Fruit fly (Drosophila melanogaster) whole organism, embryonic: ENCODE results near the gene CG8419.
A peak's percentile ranks its signal among the peaks of the same experiment; 100 is the strongest.

Experiments used
- ATbp ChIP-seq: fragments of 200-800 bp; sonication (Bioruptor generic); optimal IDR thresholded peaks from 2 replicates; lab custom pipeline; 2017; ENCODE audit warnings: missing biosample characterization, mild to moderate bottlenecking, missing genetic modification characterization, missing genetic modification reagents
- Ada2b ChIP-seq: fragments of 200-800 bp; sonication (Bioruptor generic); IDR thresholded peaks from 2 replicates; pipeline ENCODE4 v1.3.6; 2022; ENCODE audit warnings: missing biosample characterization, missing genetic modification characterization
- Antp ChIP-seq: fragments of 200-800 bp; sonication (Bioruptor generic); optimal IDR thresholded peaks from 3 replicates; lab custom pipeline; 2016; ENCODE audit warnings: missing biosample characterization, missing genetic modification characterization
- CG10321 ChIP-seq: fragments of 200-800 bp; sonication (Bioruptor generic); IDR thresholded peaks from 2 replicates; pipeline ENCODE4 v1.3.6; 2022; ENCODE audit warnings: missing biosample characterization, missing genetic modification characterization
- CG11723 ChIP-seq: fragments of 200-800 bp; sonication (Bioruptor generic); optimal IDR thresholded peaks from 2 replicates; lab custom pipeline; 2017; ENCODE audit warnings: missing biosample characterization, mild to moderate bottlenecking, missing genetic modification characterization
- CG12769 ChIP-seq: fragments of 200-800 bp; sonication (Bioruptor generic); optimal IDR thresholded peaks from 2 replicates; lab custom pipeline; 2019; ENCODE audit warnings: missing biosample characterization, mild to moderate bottlenecking, missing genetic modification characterization, moderate library complexity
- CG13424 ChIP-seq: fragments of 200-800 bp; sonication (Bioruptor generic); optimal IDR thresholded peaks from 2 replicates; lab custom pipeline; 2019; ENCODE audit warnings: missing biosample characterization, mild to moderate bottlenecking, missing genetic modification characterization, moderate library complexity
- CG15269 ChIP-seq: fragments of 200-800 bp; sonication (Bioruptor generic); optimal IDR thresholded peaks from 2 replicates; lab custom pipeline; 2018; ENCODE audit warnings: missing biosample characterization, mild to moderate bottlenecking, missing genetic modification characterization, moderate library complexity
- CG1529 ChIP-seq: fragments of 200-800 bp; sonication (Bioruptor generic); optimal IDR thresholded peaks from 3 replicates; lab custom pipeline; 2018; ENCODE audit warnings: missing biosample characterization, missing genetic modification characterization
- CG16779 ChIP-seq: fragments of 200-800 bp; sonication (Bioruptor generic); IDR thresholded peaks from 2 replicates; pipeline ENCODE4 v1.3.6; 2022; ENCODE audit warnings: missing biosample characterization, missing genetic modification characterization
- CG17328 ChIP-seq: fragments of 200-800 bp; sonication (Bioruptor generic); IDR thresholded peaks from 2 replicates; pipeline ENCODE4 v1.3.6; 2022; ENCODE audit warnings: missing biosample characterization, missing genetic modification characterization
- CG17361 ChIP-seq: fragments of 200-800 bp; sonication (Bioruptor generic); IDR thresholded peaks from 3 replicates; pipeline ENCODE4 v1.3.6; 2022; ENCODE audit warnings: missing biosample characterization, missing genetic modification characterization
- CG17385 ChIP-seq: fragments of 200-800 bp; sonication (Bioruptor generic); optimal IDR thresholded peaks from 3 replicates; lab custom pipeline; 2018; ENCODE audit warnings: missing biosample characterization, mild to moderate bottlenecking, missing genetic modification characterization
- CG17802 ChIP-seq: fragments of 200-800 bp; sonication (Bioruptor generic); optimal IDR thresholded peaks from 2 replicates; lab custom pipeline; 2018; ENCODE audit warnings: missing biosample characterization, mild to moderate bottlenecking, missing genetic modification characterization, moderate library complexity
- CG1792 ChIP-seq: fragments of 200-800 bp; sonication (Bioruptor generic); optimal IDR thresholded peaks from 2 replicates; lab custom pipeline; 2016; ENCODE audit warnings: missing biosample characterization, missing genetic modification characterization
- CG18262 ChIP-seq: fragments of 200-800 bp; optimal IDR thresholded peaks from 3 replicates; lab custom pipeline; 2019; ENCODE audit warnings: missing biosample characterization, mild to moderate bottlenecking, missing genetic modification characterization, moderate library complexity
- CG2120 ChIP-seq: fragments of 200-800 bp; sonication (Bioruptor generic); optimal IDR thresholded peaks from 3 replicates; lab custom pipeline; 2016; ENCODE audit warnings: missing biosample characterization, missing genetic modification characterization
- CG2199 ChIP-seq: fragments of 200-800 bp; sonication (Bioruptor generic); IDR thresholded peaks from 3 replicates; pipeline ENCODE4 v1.3.6; 2022; ENCODE audit warnings: missing biosample characterization, missing genetic modification characterization
- CG2678 ChIP-seq: fragments of 200-800 bp; sonication (Bioruptor generic); optimal IDR thresholded peaks from 3 replicates; lab custom pipeline; 2019; ENCODE audit warnings: missing biosample characterization, mild to moderate bottlenecking, missing genetic modification characterization, moderate library complexity
- CG32532 ChIP-seq: fragments of 200-800 bp; sonication (Bioruptor generic); IDR thresholded peaks from 2 replicates; pipeline ENCODE4 v1.3.6; 2022; ENCODE audit warnings: missing biosample characterization, missing genetic modification characterization
- CG4282 ChIP-seq: fragments of 200-800 bp; sonication (Bioruptor generic); optimal IDR thresholded peaks from 2 replicates; lab custom pipeline; 2016; ENCODE audit warnings: missing biosample characterization, missing genetic modification characterization
- CG43689 ChIP-seq: fragments of 200-800 bp; sonication (Bioruptor generic); IDR thresholded peaks from 2 replicates; pipeline ENCODE4 v1.3.6; 2022; ENCODE audit warnings: missing biosample characterization, missing genetic modification characterization
- CG5180 ChIP-seq: fragments of 200-800 bp; sonication (Bioruptor generic); optimal IDR thresholded peaks from 3 replicates; lab custom pipeline; 2017; ENCODE audit warnings: missing biosample characterization, missing genetic modification characterization, mild to moderate bottlenecking, moderate library complexity, missing genetic modification reagents
- CG5953 ChIP-seq: fragments of 200-800 bp; sonication (Bioruptor generic); IDR thresholded peaks from 2 replicates; pipeline ENCODE4 v1.3.6; 2022; ENCODE audit warnings: missing biosample characterization, missing genetic modification characterization
- CG8359 ChIP-seq: fragments of 200-800 bp; sonication (Bioruptor generic); optimal IDR thresholded peaks from 2 replicates; lab custom pipeline; 2017; ENCODE audit warnings: missing biosample characterization, mild to moderate bottlenecking, missing genetic modification characterization, borderline replicate concordance
- CG8388 ChIP-seq: fragments of 200-800 bp; sonication (Bioruptor generic); optimal IDR thresholded peaks from 2 replicates; lab custom pipeline; 2019; ENCODE audit warnings: missing biosample characterization, mild to moderate bottlenecking, missing genetic modification characterization, moderate library complexity
- CG8765 ChIP-seq: fragments of 200-800 bp; sonication (Bioruptor generic); IDR thresholded peaks from 2 replicates; pipeline ENCODE4 v1.3.6; 2022; ENCODE audit warnings: missing biosample characterization, missing genetic modification characterization
- CG8924 ChIP-seq: fragments of 200-800 bp; optimal IDR thresholded peaks from 3 replicates; lab custom pipeline; 2019; ENCODE audit warnings: missing biosample characterization, mild to moderate bottlenecking, missing genetic modification characterization, moderate library complexity
- Dek ChIP-seq: fragments of 200-800 bp; sonication (Bioruptor generic); optimal IDR thresholded peaks from 3 replicates; lab custom pipeline; 2019; ENCODE audit warnings: missing biosample characterization, mild to moderate bottlenecking, missing genetic modification characterization, moderate library complexity
- Elba2 ChIP-seq: fragments of 200-800 bp; sonication (Bioruptor generic); optimal IDR thresholded peaks from 3 replicates; lab custom pipeline; 2016; ENCODE audit warnings: missing biosample characterization, missing genetic modification characterization
- Fer1 ChIP-seq: fragments of 200-800 bp; sonication (Bioruptor generic); optimal IDR thresholded peaks from 2 replicates; lab custom pipeline; 2017; ENCODE audit warnings: missing biosample characterization, mild to moderate bottlenecking, missing genetic modification characterization
- Hey ChIP-seq: fragments of 200-800 bp; sonication (Bioruptor generic); optimal IDR thresholded peaks from 3 replicates; lab custom pipeline; 2018; ENCODE audit warnings: missing biosample characterization, mild to moderate bottlenecking, missing genetic modification characterization
- Mes4 ChIP-seq: fragments of 200-800 bp; sonication (Bioruptor generic); optimal IDR thresholded peaks from 2 replicates; lab custom pipeline; 2016; ENCODE audit warnings: missing biosample characterization, missing genetic modification characterization
- NC2β ChIP-seq: fragments of 200-800 bp; sonication (Bioruptor generic); optimal IDR thresholded peaks from 2 replicates; lab custom pipeline; 2016; ENCODE audit warnings: missing biosample characterization, missing genetic modification characterization
- Neu2 ChIP-seq: fragments of 200-800 bp; sonication (Bioruptor generic); optimal IDR thresholded peaks from 3 replicates; lab custom pipeline; 2016; ENCODE audit warnings: missing biosample characterization, missing genetic modification characterization, borderline replicate concordance
- abd-A ChIP-seq: fragments of 200-800 bp; sonication (Bioruptor generic); optimal IDR thresholded peaks from 3 replicates; lab custom pipeline; 2019; ENCODE audit warnings: missing biosample characterization, mild to moderate bottlenecking, missing genetic modification characterization, moderate library complexity
- cas ChIP-seq: fragments of 200-800 bp; sonication (Bioruptor generic); IDR thresholded peaks from 2 replicates; pipeline ENCODE4 v1.3.6; 2022; ENCODE audit warnings: missing biosample characterization, missing genetic modification characterization
- danr ChIP-seq: fragments of 200-800 bp; sonication (Bioruptor generic); IDR thresholded peaks from 2 replicates; pipeline ENCODE4 v1.3.6; 2022; ENCODE audit warnings: missing biosample characterization, missing genetic modification characterization
- dpn ChIP-seq, 2 experiments: fragments of 200-800 bp; sonication (Bioruptor generic); optimal IDR thresholded peaks; 3 replicates each; lab custom pipeline; 2016; ENCODE audit warnings: missing biosample characterization in 2 of 2, missing genetic modification characterization in 2 of 2
- fd64A ChIP-seq: fragments of 200-800 bp; sonication (Bioruptor generic); optimal IDR thresholded peaks from 3 replicates; lab custom pipeline; 2018; ENCODE audit warnings: missing biosample characterization, mild to moderate bottlenecking, missing genetic modification characterization
- fd96Cb ChIP-seq: fragments of 200-800 bp; sonication (Bioruptor generic); optimal IDR thresholded peaks from 2 replicates; lab custom pipeline; 2018; ENCODE audit warnings: missing biosample characterization, mild to moderate bottlenecking, missing genetic modification characterization, moderate library complexity
- lbe ChIP-seq: fragments of 200-800 bp; sonication (Bioruptor generic); optimal IDR thresholded peaks from 2 replicates; lab custom pipeline; 2016; ENCODE audit warnings: missing biosample characterization, mild to moderate bottlenecking, missing genetic modification characterization
- pum ChIP-seq: fragments of 200-800 bp; sonication (Bioruptor generic); optimal IDR thresholded peaks from 2 replicates; lab custom pipeline; 2016; ENCODE audit warnings: missing biosample characterization, missing genetic modification characterization
- seq ChIP-seq: fragments of 200-800 bp; sonication (Bioruptor generic); IDR thresholded peaks from 2 replicates; pipeline ENCODE4 v1.3.6; 2022; ENCODE audit warnings: missing biosample characterization, missing genetic modification characterization
- shn ChIP-seq: fragments of 200-800 bp; sonication (Bioruptor generic); optimal IDR thresholded peaks from 3 replicates; lab custom pipeline; 2016; ENCODE audit warnings: missing biosample characterization, missing genetic modification characterization
- stwl ChIP-seq: fragments of 200-800 bp; sonication (Bioruptor generic); optimal IDR thresholded peaks from 3 replicates; lab custom pipeline; 2018; ENCODE audit warnings: missing biosample characterization, mild to moderate bottlenecking, missing genetic modification characterization, moderate library complexity
- trh ChIP-seq: fragments of 200-800 bp; sonication (Bioruptor generic); optimal IDR thresholded peaks from 2 replicates; lab custom pipeline; 2016; ENCODE audit warnings: missing biosample characterization, missing genetic modification characterization
- unpg ChIP-seq: fragments of 200-800 bp; sonication (Bioruptor generic); optimal IDR thresholded peaks from 3 replicates; lab custom pipeline; 2018; ENCODE audit warnings: missing biosample characterization, mild to moderate bottlenecking, missing genetic modification characterization, moderate library complexity
- vvl ChIP-seq: fragments of 200-800 bp; sonication (Bioruptor generic); IDR thresholded peaks from 2 replicates; pipeline ENCODE4 v1.3.6; 2022; ENCODE audit warnings: missing biosample characterization, missing genetic modification characterization
- wek ChIP-seq: fragments of 200-800 bp; sonication (Bioruptor generic); optimal IDR thresholded peaks from 3 replicates; lab custom pipeline; 2018; ENCODE audit warnings: missing biosample characterization, mild to moderate bottlenecking, missing genetic modification characterization, moderate library complexity

Gene CG8419

dm6 chr2L:8212666-8213270, 6.8 kb downstream of the CG8419 start, which contains the start of the genes CG8372 and CG8360 (continued):
- TF ChIP-seq lbe (GFP tag; lab: Kevin White, UChicago) (peak; percentile 99), CG8388 (GFP tag; lab: Kevin White, UChicago) (peak; percentile 97), CG10321 (GFP tag; lab: Robert Waterston, UW) (peak; percentile 88), danr (GFP tag; lab: Robert Waterston, UW) (peak; percentile 98), CG2199 (GFP tag; lab: Robert Waterston, UW) (peak; percentile 99), dpn (GFP tag; optimal IDR thresholded peaks at IDR 0.05; lab: Kevin White, UChicago) (peak; percentile 99), Hey (tag; lab: Kevin White, UChicago) (peak; percentile 93), CG5180 (peak; percentile 91), CG17361 (peak; percentile 97), Elba2 (peak; percentile 99), CG8924 (tag; lab: Kevin White, UChicago) (peak; percentile 98), fd64A (GFP tag; lab: Kevin White, UChicago) (peak; percentile 96), CG1792 (GFP tag; lab: Kevin White, UChicago) (peak; percentile 98), CG11723 (peak; percentile 99), CG17385 (peak; percentile 97), seq (GFP tag; lab: Robert Waterston, UW) (peak; percentile 99), stwl (peak; percentile 92), ATbp (GFP tag; lab: Kevin White, UChicago) (peak; percentile 98), CG2120 (GFP tag; lab: Kevin White, UChicago) (peak; percentile 99), shn (peak; percentile 99), CG15269 (tag; lab: Kevin White, UChicago) (peak; percentile 99), wek (peak; percentile 91), CG1529 (peak; percentile 98), CG43689 (peak; percentile 98), CG13424 (peak; percentile 99), CG17328 (GFP tag; lab: Robert Waterston, UW) (peak; percentile 99), Mes4 (GFP tag; lab: Kevin White, UChicago) (peak; percentile 98), CG32532 (peak; percentile 99), CG16779 (GFP tag; lab: Robert Waterston, UW) (peak; percentile 98), CG4282 (GFP tag; lab: Kevin White, UChicago) (peak; percentile 98), pum (peak; percentile 99), CG17802 (peak; percentile 92), CG8765 (GFP tag; lab: Robert Waterston, UW) (peak; percentile 99), CG2678 (tag; lab: Kevin White, UChicago) (peak; percentile 99), Fer1 (GFP tag; lab: Kevin White, UChicago) (peak; percentile 99), CG5953 (peak; percentile 98), Ada2b (GFP tag; lab: Robert Waterston, UW) (peak; percentile 99), Dek (tag; lab: Kevin White, UChicago) (peak; percentile 98), abd-A (tag; lab: Kevin White, UChicago) (no peak), Neu2 (peak; percentile 95), Antp (peak; percentile 99), NC2β (GFP tag; lab: Kevin White, UChicago) (peak; percentile 98), vvl (peak; percentile 100), cas (GFP tag; lab: Robert Waterston, UW) (peak; percentile 97), CG12769 (tag; lab: Kevin White, UChicago) (peak; percentile 98), trh (GFP tag; lab: Kevin White, UChicago) (peak; percentile 98), CG8359 (GFP tag; lab: Kevin White, UChicago) (peak; percentile 93), unpg (GFP tag; lab: Kevin White, UChicago) (peak; percentile 99), fd96Cb (tag; lab: Kevin White, UChicago) (peak; percentile 98), CG18262 (peak; percentile 98)
